Worm (Caenorhabditis elegans) whole organism, late embryonic: ENCODE measurements around the gene nspb-3.

ENCODE experiments used
- C08G9.2 ChIP-seq: sonication (generic microtip); optimal IDR thresholded peaks from 2 replicates; lab custom pipeline; 2016; ENCODE audit warnings: mild to moderate bottlenecking, missing genetic modification characterization, moderate library complexity, missing compliant biosample characterization
- C38D4.7 ChIP-seq: fragments of 200-800 bp; sonication (Bioruptor generic); optimal IDR thresholded peaks from 2 replicates; lab custom pipeline; 2018; ENCODE audit warnings: mild to moderate bottlenecking, missing genetic modification characterization, moderate library complexity, missing compliant biosample characterization
- K02D7.2 ChIP-seq: sonication (generic microtip); optimal IDR thresholded peaks from 2 replicates; lab custom pipeline; 2017; ENCODE audit warnings: mild to moderate bottlenecking, missing genetic modification characterization, missing compliant biosample characterization
- ceh-45 ChIP-seq: fragments of 200-800 bp; sonication (Bioruptor generic); IDR thresholded peaks from 2 replicates; pipeline ENCODE4 v1.3.6; 2022; ENCODE audit warnings: missing genetic modification reagents, missing genetic modification characterization, missing compliant biosample characterization
- che-1 ChIP-seq: sonication (generic microtip); optimal IDR thresholded peaks from 2 replicates; lab custom pipeline; 2016; ENCODE audit warnings: mild to moderate bottlenecking, missing genetic modification characterization, missing compliant biosample characterization
- elt-2 ChIP-seq: sonication (generic microtip); optimal IDR thresholded peaks from 2 replicates; lab custom pipeline; 2016; ENCODE audit warnings: missing genetic modification reagents, missing genetic modification characterization, missing compliant biosample characterization
- elt-4 ChIP-seq: sonication (generic microtip); optimal IDR thresholded peaks from 2 replicates; lab custom pipeline; 2016; ENCODE audit warnings: missing genetic modification characterization, missing compliant biosample characterization
- ets-4 ChIP-seq: sonication (generic microtip); optimal IDR thresholded peaks from 2 replicates; lab custom pipeline; 2016; ENCODE audit warnings: missing genetic modification characterization, missing compliant biosample characterization
- fax-1 ChIP-seq: sonication (generic microtip); optimal IDR thresholded peaks from 2 replicates; lab custom pipeline; 2016; ENCODE audit warnings: missing genotype, missing genetic modification characterization, missing compliant biosample characterization
- fkh-6 ChIP-seq: sonication (generic microtip); optimal IDR thresholded peaks from 2 replicates; lab custom pipeline; 2016; ENCODE audit warnings: missing genetic modification characterization, missing compliant biosample characterization
- gmeb-2 ChIP-seq: sonication (generic microtip); optimal IDR thresholded peaks from 2 replicates; lab custom pipeline; 2016; ENCODE audit warnings: missing genetic modification characterization, inconsistent platforms, missing compliant biosample characterization
- hlh-13 ChIP-seq: fragments of 200-800 bp; sonication (Bioruptor generic); optimal IDR thresholded peaks from 2 replicates; lab custom pipeline; 2018; ENCODE audit warnings: mild to moderate bottlenecking, missing genetic modification characterization, missing compliant biosample characterization
- hlh-6 ChIP-seq: sonication (generic microtip); optimal IDR thresholded peaks from 2 replicates; lab custom pipeline; 2016; ENCODE audit warnings: missing genotype, missing genetic modification characterization, missing compliant biosample characterization
- lim-6 ChIP-seq: sonication (generic microtip); optimal IDR thresholded peaks from 2 replicates; lab custom pipeline; 2016; ENCODE audit warnings: missing genetic modification characterization, missing compliant biosample characterization
- nfya-1 ChIP-seq: sonication (generic microtip); optimal IDR thresholded peaks from 2 replicates; lab custom pipeline; 2017; ENCODE audit warnings: missing genetic modification characterization, mild to moderate bottlenecking, missing compliant biosample characterization, antibody characterized with exemption, moderate library complexity
- pha-2 ChIP-seq: sonication (generic microtip); optimal IDR thresholded peaks from 2 replicates; lab custom pipeline; 2017; ENCODE audit warnings: mild to moderate bottlenecking, missing genetic modification characterization, missing compliant biosample characterization
- sdc-2 ChIP-seq: sonication (generic microtip); optimal IDR thresholded peaks from 2 replicates; lab custom pipeline; 2016; ENCODE audit warnings: missing genotype, missing genetic modification characterization, missing compliant biosample characterization
- tbx-2 ChIP-seq: sonication (generic microtip); optimal IDR thresholded peaks from 2 replicates; lab custom pipeline; 2016; ENCODE audit warnings: missing genetic modification characterization, missing compliant biosample characterization
- tbx-7 ChIP-seq: sonication (generic microtip); optimal IDR thresholded peaks from 2 replicates; lab custom pipeline; 2016; ENCODE audit warnings: missing genotype, missing genetic modification characterization, missing compliant biosample characterization
- unc-42 ChIP-seq: sonication (generic microtip); optimal IDR thresholded peaks from 2 replicates; lab custom pipeline; 2016; ENCODE audit warnings: missing genotype, missing genetic modification characterization, missing compliant biosample characterization

The nspb-3 gene

DNA sequence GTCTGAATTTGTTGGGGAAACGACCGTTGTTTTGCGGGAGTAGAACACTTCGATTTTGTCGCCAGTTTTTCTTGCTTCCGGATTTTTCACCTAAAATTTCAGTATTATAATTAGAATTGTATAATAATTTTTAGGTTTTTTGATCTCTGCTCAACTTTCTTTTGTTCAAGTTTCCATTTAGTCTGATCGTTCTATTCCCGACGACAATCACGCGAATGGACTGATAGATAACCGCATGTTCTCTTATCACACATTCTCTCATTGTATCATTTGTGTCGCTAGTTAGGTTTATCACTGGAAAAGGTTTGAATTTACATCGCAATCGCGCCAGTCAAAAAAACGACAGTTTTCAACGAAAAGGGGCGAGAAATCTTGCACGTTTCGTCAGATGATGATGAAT, 39.9 kb downstream of the nspb-3 start:
- no peak for TF ChIP-seq C38D4.7 (GFP tag; lab: Kevin White, UChicago)
- no peak for TF ChIP-seq C08G9.2 (tag; lab: Kevin White, UChicago)
- TF ChIP-seq ceh-45 = no peak
- TF ChIP-seq elt-2 (tag; lab: Kevin White, UChicago) = peak; percentile 86

DNA sequence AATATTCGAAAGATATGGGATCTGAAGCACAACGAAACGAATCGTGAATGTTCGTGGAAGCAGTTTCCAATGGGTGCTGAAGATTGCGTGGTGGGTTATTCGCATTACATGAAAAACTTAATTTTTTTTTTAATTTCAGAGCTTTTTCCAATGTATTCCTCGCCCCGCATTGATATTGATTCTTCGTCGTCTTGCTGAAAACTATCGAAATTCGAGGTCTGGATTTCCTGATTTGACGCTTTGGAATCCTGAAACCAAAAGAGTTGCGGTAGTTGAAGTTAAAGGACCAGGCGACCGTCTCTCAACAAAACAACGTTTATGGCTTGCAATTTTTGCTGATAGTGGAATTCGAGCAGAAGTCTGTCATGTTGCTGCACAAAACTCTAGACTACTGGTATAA, 42.7 kb downstream of the nspb-3 start:
- TF ChIP-seq fkh-6 (tag; lab: Kevin White, UChicago) (no peak), tbx-7 (no peak), K02D7.2 (tag; lab: Kevin White, UChicago) (no peak), ceh-45 (no peak), elt-2 (tag; lab: Kevin White, UChicago) (no peak), lim-6 (tag; lab: Kevin White, UChicago) (no peak), sdc-2 (tag; lab: Kevin White, UChicago) (no peak), gmeb-2 (tag; lab: Kevin White, UChicago) (no peak), pha-2 (no peak), nfya-1 (tag; lab: Kevin White, UChicago) (no peak), fax-1 (tag; lab: Kevin White, UChicago) (no peak), elt-4 (no peak), ets-4 (no peak), hlh-13 (GFP tag; lab: Kevin White, UChicago) (no peak), tbx-2 (tag; lab: Kevin White, UChicago) (no peak)

ce11 chrIV:6548609-6549008, 46.2 kb downstream of the nspb-3 start, which contains the start of gene fan-1:
Gene fan-1 (plus strand): TSS chrIV:6548686.
- peak; percentile 26 for TF ChIP-seq nfya-1 (tag; lab: Kevin White, UChicago)
- peak; percentile 8 for TF ChIP-seq ets-4
- no peak for TF ChIP-seq hlh-6 (tag; lab: Kevin White, UChicago)

ce11 chrIV:6547397-6547796, 47.4 kb downstream of the nspb-3 start:
- TF ChIP-seq unc-42 (tag; lab: Kevin White, UChicago) (peak; percentile 27), che-1 (no peak)
